Fruit fly (Drosophila melanogaster) whole organism, embryonic: Measurements from ENCODE around the gene CG13676.

Source experiments
- ATbp ChIP-seq: fragments of 200-800 bp; sonication (Bioruptor generic); optimal IDR thresholded peaks from 2 replicates; lab custom pipeline; 2017; ENCODE audit warnings: missing biosample characterization, mild to moderate bottlenecking, missing genetic modification characterization, missing genetic modification reagents
- BtbVII ChIP-seq: fragments of 200-800 bp; sonication (Bioruptor generic); optimal IDR thresholded peaks from 3 replicates; lab custom pipeline; 2017; ENCODE audit warnings: missing biosample characterization, mild to moderate bottlenecking, missing genetic modification characterization
- CG10462 ChIP-seq: fragments of 200-800 bp; sonication (Bioruptor generic); optimal IDR thresholded peaks from 2 replicates; lab custom pipeline; 2016; ENCODE audit warnings: missing biosample characterization, missing genetic modification characterization
- CG11398 ChIP-seq: fragments of 200-800 bp; sonication (Bioruptor generic); optimal IDR thresholded peaks from 2 replicates; lab custom pipeline; 2016; ENCODE audit warnings: missing biosample characterization, missing genetic modification characterization
- CG11560 ChIP-seq: fragments of 200-800 bp; sonication (Bioruptor generic); IDR thresholded peaks from 3 replicates; pipeline ENCODE4 v1.3.6; 2022; ENCODE audit warnings: missing biosample characterization, missing genetic modification characterization
- CG12155 ChIP-seq: fragments of 200-800 bp; sonication (Bioruptor generic); optimal IDR thresholded peaks from 3 replicates; lab custom pipeline; 2016; ENCODE audit warnings: missing biosample characterization, missing genetic modification characterization
- CG12299 ChIP-seq: fragments of 200-800 bp; sonication (Bioruptor generic); optimal IDR thresholded peaks from 2 replicates; lab custom pipeline; 2018; ENCODE audit warnings: missing biosample characterization, mild to moderate bottlenecking, missing genetic modification characterization
- CG1233 ChIP-seq: fragments of 200-800 bp; sonication (Bioruptor generic); optimal IDR thresholded peaks from 4 replicates; lab custom pipeline; 2018; ENCODE audit warnings: missing biosample characterization, mild to moderate bottlenecking, missing genetic modification characterization
- CG14860 ChIP-seq: fragments of 200-800 bp; sonication (Bioruptor generic); IDR thresholded peaks from 3 replicates; pipeline ENCODE4 v1.3.6; 2022; ENCODE audit warnings: missing biosample characterization, missing genetic modification characterization; ENCODE audit not compliant: partially characterized antibody
- CG17829 ChIP-seq: fragments of 200-800 bp; optimal IDR thresholded peaks from 2 replicates; lab custom pipeline; 2019; ENCODE audit warnings: missing biosample characterization, mild to moderate bottlenecking, missing genetic modification characterization, moderate library complexity
- CG4328 ChIP-seq: fragments of 200-800 bp; sonication (Bioruptor generic); optimal IDR thresholded peaks from 3 replicates; lab custom pipeline; 2017; ENCODE audit warnings: missing biosample characterization, missing genetic modification reagents, missing genetic modification characterization
- CG4404 ChIP-seq: fragments of 200-800 bp; sonication (Bioruptor generic); IDR thresholded peaks from 2 replicates; pipeline ENCODE4 v1.3.6; 2022; ENCODE audit warnings: missing biosample characterization, missing genetic modification characterization
- CG4730 ChIP-seq: fragments of 200-800 bp; sonication (Bioruptor generic); IDR thresholded peaks from 2 replicates; pipeline ENCODE4 v1.3.6; 2022; ENCODE audit warnings: missing biosample characterization, missing genetic modification characterization
- CG4854 ChIP-seq: fragments of 200-800 bp; sonication (Bioruptor generic); optimal IDR thresholded peaks from 2 replicates; lab custom pipeline; 2016; ENCODE audit warnings: missing biosample characterization, missing genetic modification characterization, inconsistent platforms
- CG5953 ChIP-seq: fragments of 200-800 bp; sonication (Bioruptor generic); IDR thresholded peaks from 2 replicates; pipeline ENCODE4 v1.3.6; 2022; ENCODE audit warnings: missing biosample characterization, missing genetic modification characterization
- CG6765 ChIP-seq: fragments of 200-800 bp; sonication (Bioruptor generic); optimal IDR thresholded peaks from 3 replicates; lab custom pipeline; 2017; ENCODE audit warnings: missing biosample characterization, mild to moderate bottlenecking, missing genetic modification characterization
- CG7357 ChIP-seq: fragments of 200-800 bp; sonication (Bioruptor generic); IDR thresholded peaks from 3 replicates; pipeline ENCODE4 v1.3.6; 2022; ENCODE audit warnings: missing biosample characterization, missing genetic modification characterization
- CG7928 ChIP-seq: fragments of 200-800 bp; sonication (Bioruptor generic); optimal IDR thresholded peaks from 2 replicates; lab custom pipeline; 2017; ENCODE audit warnings: missing biosample characterization, mild to moderate bottlenecking, missing genetic modification characterization
- CG8290 ChIP-seq, 3 experiments: fragments of 200-800 bp; sonication (Bioruptor generic); optimal IDR thresholded peaks; 2 replicates each; lab custom pipeline; 2016 to 2019; ENCODE audit warnings: missing biosample characterization in 3 of 3, missing genetic modification characterization in 3 of 3, mild to moderate bottlenecking in 2 of 3, moderate library complexity in 1 of 3
- D19A ChIP-seq: fragments of 200-800 bp; optimal IDR thresholded peaks from 3 replicates; lab custom pipeline; 2019; ENCODE audit warnings: missing biosample characterization, mild to moderate bottlenecking, missing genetic modification characterization, moderate library complexity
- HLH4C ChIP-seq: fragments of 200-800 bp; sonication (Bioruptor generic); IDR thresholded peaks from 3 replicates; pipeline ENCODE4 v1.3.6; 2022; ENCODE audit warnings: missing biosample characterization, missing genetic modification characterization; ENCODE audit not compliant: partially characterized antibody
- Hr3 ChIP-seq: fragments of 200-800 bp; sonication (Bioruptor generic); optimal IDR thresholded peaks from 3 replicates; lab custom pipeline; 2016; ENCODE audit warnings: missing biosample characterization, missing genetic modification characterization
- MTF-1 ChIP-seq: fragments of 200-800 bp; sonication (Bioruptor generic); optimal IDR thresholded peaks from 2 replicates; lab custom pipeline; 2018; ENCODE audit warnings: missing biosample characterization, mild to moderate bottlenecking, missing genetic modification characterization, borderline replicate concordance
- NC2α ChIP-seq: fragments of 200-800 bp; sonication (Bioruptor generic); optimal IDR thresholded peaks from 2 replicates; lab custom pipeline; 2016; ENCODE audit warnings: missing biosample characterization, missing genetic modification characterization
- NFAT ChIP-seq: fragments of 200-800 bp; sonication (Bioruptor generic); IDR thresholded peaks from 2 replicates; pipeline ENCODE4 v1.3.6; 2022; ENCODE audit warnings: missing biosample characterization, missing genetic modification characterization
- NK7.1 ChIP-seq: fragments of 200-800 bp; sonication (Bioruptor generic); optimal IDR thresholded peaks from 3 replicates; lab custom pipeline; 2016; ENCODE audit warnings: missing biosample characterization, missing genetic modification characterization
- Nf-YC ChIP-seq: fragments of 200-800 bp; optimal IDR thresholded peaks from 3 replicates; lab custom pipeline; 2019; ENCODE audit warnings: missing biosample characterization, mild to moderate bottlenecking, missing genetic modification characterization, moderate library complexity
- Spps ChIP-seq: fragments of 200-800 bp; sonication (Bioruptor generic); optimal IDR thresholded peaks from 2 replicates; lab custom pipeline; 2018; ENCODE audit warnings: missing biosample characterization, mild to moderate bottlenecking, missing genetic modification characterization
- Usf ChIP-seq: fragments of 200-800 bp; sonication (Bioruptor generic); optimal IDR thresholded peaks from 2 replicates; lab custom pipeline; 2017; ENCODE audit warnings: missing genotype, missing biosample characterization, missing genetic modification characterization
- YL-1 ChIP-seq: fragments of 200-800 bp; sonication (Bioruptor generic); optimal IDR thresholded peaks from 3 replicates; lab custom pipeline; 2017; ENCODE audit warnings: missing biosample characterization, mild to moderate bottlenecking, missing genetic modification characterization
- bowl ChIP-seq: fragments of 200-800 bp; sonication (Bioruptor generic); IDR thresholded peaks from 2 replicates; pipeline ENCODE4 v1.3.6; 2022; ENCODE audit warnings: missing biosample characterization, missing genetic modification characterization
- cad ChIP-seq: fragments of >200 bp; optimal IDR thresholded peaks from 2 replicates; lab custom pipeline; 2017; ENCODE audit warnings: missing biosample characterization, missing genetic modification characterization
- cas ChIP-seq: fragments of 200-800 bp; sonication (Bioruptor generic); IDR thresholded peaks from 2 replicates; pipeline ENCODE4 v1.3.6; 2022; ENCODE audit warnings: missing biosample characterization, missing genetic modification characterization
- ci ChIP-seq: fragments of 200-800 bp; sonication (Bioruptor generic); IDR thresholded peaks from 3 replicates; pipeline ENCODE4 v1.3.6; 2022; ENCODE audit warnings: missing biosample characterization, missing genetic modification characterization
- dysf ChIP-seq: fragments of 200-800 bp; sonication (Bioruptor generic); IDR thresholded peaks from 3 replicates; pipeline ENCODE4 v1.3.6; 2022; ENCODE audit warnings: missing biosample characterization, missing genetic modification characterization
- esg ChIP-seq: fragments of 200-800 bp; sonication (Bioruptor generic); conservative IDR thresholded peaks from 2 replicates; pipeline ENCODE4 v1.3.6; 2022; ENCODE audit warnings: missing biosample characterization, missing genetic modification characterization
- fd96Cb ChIP-seq: fragments of 200-800 bp; sonication (Bioruptor generic); optimal IDR thresholded peaks from 2 replicates; lab custom pipeline; 2018; ENCODE audit warnings: missing biosample characterization, mild to moderate bottlenecking, missing genetic modification characterization, moderate library complexity
- hb ChIP-seq: fragments of 200-800 bp; sonication (Bioruptor generic); IDR thresholded peaks from 3 replicates; pipeline ENCODE4 v1.3.6; 2022; ENCODE audit warnings: missing biosample characterization, missing genetic modification characterization; ENCODE audit not compliant: partially characterized antibody
- klu ChIP-seq: fragments of 200-800 bp; sonication (Bioruptor generic); IDR thresholded peaks from 2 replicates; pipeline ENCODE4 v1.3.6; 2022; ENCODE audit warnings: missing biosample characterization, missing genetic modification characterization
- lmd ChIP-seq: fragments of 200-800 bp; sonication (Bioruptor generic); IDR thresholded peaks from 2 replicates; pipeline ENCODE4 v1.3.6; 2022; ENCODE audit warnings: missing biosample characterization, missing genetic modification characterization
- lola ChIP-seq, 3 experiments: fragments of >200 bp in 2 of 3; fragments of 200-800 bp in 1 of 3; sonication (Bioruptor generic) in 1 of 3; optimal IDR thresholded peaks; 2 replicates each; lab custom pipeline; 2017 to 2019; ENCODE audit warnings: missing biosample characterization in 3 of 3, missing genetic modification characterization in 3 of 3, mild to moderate bottlenecking in 1 of 3, moderate library complexity in 1 of 3
- odd ChIP-seq: fragments of 200-800 bp; sonication (Bioruptor generic); optimal IDR thresholded peaks from 2 replicates; lab custom pipeline; 2017; ENCODE audit warnings: missing biosample characterization, mild to moderate bottlenecking, missing genetic modification characterization
- seq ChIP-seq: fragments of 200-800 bp; sonication (Bioruptor generic); IDR thresholded peaks from 2 replicates; pipeline ENCODE4 v1.3.6; 2022; ENCODE audit warnings: missing biosample characterization, missing genetic modification characterization
- sr ChIP-seq: fragments of 200-800 bp; sonication (Bioruptor generic); IDR thresholded peaks from 3 replicates; pipeline ENCODE4 v1.3.6; 2022; ENCODE audit warnings: missing biosample characterization, missing genetic modification characterization
- tap ChIP-seq: fragments of 200-800 bp; optimal IDR thresholded peaks from 3 replicates; lab custom pipeline; 2019; ENCODE audit warnings: missing biosample characterization, mild to moderate bottlenecking, missing genetic modification characterization, moderate library complexity
- tio ChIP-seq: fragments of 200-800 bp; sonication (Bioruptor generic); optimal IDR thresholded peaks from 2 replicates; lab custom pipeline; 2017; ENCODE audit warnings: missing biosample characterization, missing genetic modification characterization, inconsistent platforms
- toy ChIP-seq: fragments of 200-800 bp; sonication (Bioruptor generic); IDR thresholded peaks from 2 replicates; pipeline ENCODE4 v1.3.6; 2022; ENCODE audit warnings: missing biosample characterization, missing genetic modification characterization
- trh ChIP-seq: fragments of 200-800 bp; sonication (Bioruptor generic); optimal IDR thresholded peaks from 2 replicates; lab custom pipeline; 2016; ENCODE audit warnings: missing biosample characterization, missing genetic modification characterization
- tx ChIP-seq: fragments of 200-800 bp; sonication (Bioruptor generic); optimal IDR thresholded peaks from 2 replicates; lab custom pipeline; 2016; ENCODE audit warnings: missing biosample characterization, missing genetic modification characterization
- z ChIP-seq: fragments of 200-800 bp; sonication (Bioruptor generic); IDR thresholded peaks from 3 replicates; pipeline ENCODE4 v1.3.6; 2022; ENCODE audit warnings: missing biosample characterization, missing genetic modification characterization
- zen2 ChIP-seq: fragments of 200-800 bp; sonication (Bioruptor generic); IDR thresholded peaks from 3 replicates; pipeline ENCODE4 v1.3.6; 2022; ENCODE audit warnings: missing biosample characterization, missing genetic modification characterization; ENCODE audit not compliant: partially characterized antibody

Gene CG13676

dm6 chr3L:8096106-8096558, 55.5 kb downstream of the CG13676 start (continued):
- peak; percentile 89 for TF ChIP-seq CG11560
- peak; percentile 94 for TF ChIP-seq CG12155 (GFP tag; lab: Kevin White, UChicago)
- TF ChIP-seq ATbp (GFP tag; lab: Kevin White, UChicago), result peak; percentile 88
- no peak for TF ChIP-seq zen2 (GFP tag; lab: Robert Waterston, UW)
- peak; percentile 89 for TF ChIP-seq toy (GFP tag; lab: Robert Waterston, UW)
- no peak for TF ChIP-seq HLH4C
- TF ChIP-seq z (GFP tag; lab: Robert Waterston, UW), result 0 out of 3 replicates have a peak, but pooled peaks have one; percentile 45
- TF ChIP-seq YL-1, result peak; percentile 87
- peak; percentile 78 for TF ChIP-seq NK7.1 (GFP tag; lab: Kevin White, UChicago)
- TF ChIP-seq lola (GFP tag; optimal IDR thresholded peaks at IDR 0.05; lab: Kevin White, UChicago), result no peak
- peak; percentile 97 for TF ChIP-seq lmd
- peak; percentile 45 for TF ChIP-seq CG11398 (GFP tag; lab: Kevin White, UChicago)
- TF ChIP-seq ci, result peak; percentile 83
- peak; percentile 88 for TF ChIP-seq CG4404
- no peak for TF ChIP-seq NC2α
- peak; percentile 92 for TF ChIP-seq NFAT (GFP tag; lab: Robert Waterston, UW)
- TF ChIP-seq fd96Cb (tag; lab: Kevin White, UChicago), result peak; percentile 80
- peak; percentile 87 for TF ChIP-seq CG17829
- peak; percentile 80 for TF ChIP-seq CG10462 (GFP tag; lab: Kevin White, UChicago)
- peak; percentile 79 for TF ChIP-seq CG7928 (GFP tag; lab: Kevin White, UChicago)
- peak; percentile 94 for TF ChIP-seq Hr3 (GFP tag; lab: Kevin White, UChicago)
- peak; percentile 59; the same call in 1 of the 3 replicates for TF ChIP-seq sr
- peak; percentile 96 for TF ChIP-seq klu (GFP tag; lab: Robert Waterston, UW)
- peak; percentile 82 for TF ChIP-seq CG4854 (GFP tag; lab: Kevin White, UChicago)
- TF ChIP-seq odd (GFP tag; lab: Kevin White, UChicago), result peak; percentile 96
- peak; percentile 90 for TF ChIP-seq CG7357 (GFP tag; lab: Robert Waterston, UW)
- peak; percentile 90 for TF ChIP-seq CG4730
- TF ChIP-seq CG1233 (GFP tag; lab: Kevin White, UChicago), result peak; percentile 90
- TF ChIP-seq CG12299, result peak; percentile 94
- TF ChIP-seq hb (GFP tag; lab: Robert Waterston, UW), result no peak
- peak; percentile 95 for TF ChIP-seq CG6765 (GFP tag; lab: Kevin White, UChicago)
- TF ChIP-seq esg (GFP tag; lab: Robert Waterston, UW), result peak; percentile 94
- peak; percentile 95 for TF ChIP-seq tio (GFP tag; lab: Kevin White, UChicago)
- peak; percentile 69 for TF ChIP-seq CG5953 (GFP tag; lab: Robert Waterston, UW)
- TF ChIP-seq tx (GFP tag; lab: Kevin White, UChicago), result peak; percentile 72
- peak; percentile 61 for TF ChIP-seq MTF-1 (GFP tag; lab: Kevin White, UChicago)
- peak; percentile 97 for TF ChIP-seq seq
- no peak for TF ChIP-seq Spps
- peak; percentile 95 for TF ChIP-seq CG4328
- peak; percentile 82 for TF ChIP-seq bowl (GFP tag; lab: Robert Waterston, UW)
- peak; percentile 71 for TF ChIP-seq trh (GFP tag; lab: Kevin White, UChicago)
- peak; percentile 98 for TF ChIP-seq BtbVII (GFP tag; lab: Kevin White, UChicago)
- peak; percentile 98 for TF ChIP-seq dysf (GFP tag; lab: Robert Waterston, UW)
- no peak for TF ChIP-seq cad (GFP tag; lab: Kevin White, UChicago)
- TF ChIP-seq Nf-YC, result peak; percentile 88
- TF ChIP-seq CG14860, result no peak
- TF ChIP-seq D19A (tag; lab: Kevin White, UChicago), result peak; percentile 87
- TF ChIP-seq tap, result peak; percentile 89
- TF ChIP-seq CG8290 (GFP tag; optimal IDR thresholded peaks at IDR 0.05; lab: Kevin White, UChicago), result peak; percentile 61
- TF ChIP-seq CG8290 (tag; optimal IDR thresholded peaks at IDR 0.05; lab: Kevin White, UChicago), result peak in 1 of 2 experiments; percentile 74
- peak; percentile 95 for TF ChIP-seq Usf (GFP tag; lab: Kevin White, UChicago)
- peak; percentile 90 for TF ChIP-seq cas
